Worm (Caenorhabditis elegans) whole organism, early embryonic: ENCODE data around the gene atp-5.

ENCODE experiments used
- ama-1 ChIP-seq: fragments of 150-350 bp; optimal IDR thresholded peaks from 2 replicates; lab custom pipeline; 2014
- ceh-13 ChIP-seq: fragments of 200-800 bp; sonication (Bioruptor generic); optimal IDR thresholded peaks from 2 replicates; lab custom pipeline; 2018; ENCODE audit warnings: mild to moderate bottlenecking, missing genetic modification characterization, missing compliant biosample characterization
- ets-7 ChIP-seq: sonication (generic microtip); optimal IDR thresholded peaks from 2 replicates; lab custom pipeline; 2016; ENCODE audit warnings: missing genotype, missing genetic modification characterization, missing compliant biosample characterization
- flt-1 ChIP-seq: fragments of 200-800 bp; sonication (Bioruptor generic); IDR thresholded peaks from 2 replicates; pipeline ENCODE4 v1.3.6; 2022; ENCODE audit warnings: missing genetic modification characterization, missing compliant biosample characterization
- hmbx-1 ChIP-seq: sonication (generic microtip); optimal IDR thresholded peaks from 2 replicates; lab custom pipeline; 2016; ENCODE audit warnings: mild to moderate bottlenecking, missing genetic modification characterization, missing compliant biosample characterization
- pes-1 ChIP-seq: fragments of 200-800 bp; sonication (Bioruptor generic); IDR thresholded peaks from 2 replicates; pipeline ENCODE4 v1.3.6; 2022; ENCODE audit warnings: missing genetic modification reagents, missing genetic modification characterization, missing compliant biosample characterization
- scrt-1 ChIP-seq: fragments of 200-800 bp; sonication (Bioruptor generic); IDR thresholded peaks from 2 replicates; pipeline ENCODE4 v1.3.6; 2022; ENCODE audit warnings: missing genetic modification characterization, missing compliant biosample characterization
- tbx-37 ChIP-seq: fragments of 200-800 bp; sonication (Bioruptor generic); conservative IDR thresholded peaks from 2 replicates; pipeline ENCODE4 v1.3.6; 2022; ENCODE audit warnings: missing genetic modification reagents, missing genetic modification characterization, missing compliant biosample characterization

ce11 chrV:11171906-11172305, 48.2 kb upstream of the atp-5 start, which contains the start of gene T19C4.5:
- TF ChIP-seq tbx-37 (GFP tag; lab: Robert Waterston, UW) (no peak), ceh-13 (GFP tag; lab: Kevin White, UChicago) (no peak), ets-7 (tag; lab: Kevin White, UChicago) (no peak), ama-1 (lab: Kevin White, UChicago) (no peak), scrt-1 (GFP tag; lab: Robert Waterston, UW) (no peak), hmbx-1 (tag; lab: Kevin White, UChicago) (no peak), pes-1 (GFP tag; lab: Robert Waterston, UW) (no peak), flt-1 (GFP tag; lab: Robert Waterston, UW) (no peak)
